Worm (Caenorhabditis elegans) whole organism, L3 larva: ENCODE data around the gene ZK632.11.

Source experiments
- aly-2 ChIP-seq: fragments of 150-350 bp; optimal IDR thresholded peaks from 2 replicates; lab custom pipeline; 2014; ENCODE audit warnings: missing biosample characterization, missing genetic modification characterization
- ceh-28 ChIP-seq: fragments of 150-350 bp; optimal IDR thresholded peaks from 2 replicates; lab custom pipeline; 2014; ENCODE audit warnings: missing biosample characterization, missing genetic modification reagents, missing genetic modification characterization
- elt-2 ChIP-seq: sonication (generic microtip); optimal IDR thresholded peaks from 2 replicates; lab custom pipeline; 2016; ENCODE audit warnings: missing genetic modification reagents, mild to moderate bottlenecking, missing genetic modification characterization, missing compliant biosample characterization
- lin-39 ChIP-seq: fragments of 150-350 bp; optimal IDR thresholded peaks from 2 replicates; lab custom pipeline; 2018; ENCODE audit warnings: missing biosample characterization, missing genetic modification reagents, missing genetic modification characterization
- nhr-25 ChIP-seq: sonication (generic microtip); optimal IDR thresholded peaks from 2 replicates; lab custom pipeline; 2017; ENCODE audit warnings: missing biosample characterization, missing genetic modification characterization
- nhr-28 ChIP-seq: fragments of 150-350 bp; optimal IDR thresholded peaks from 2 replicates; lab custom pipeline; 2014; ENCODE audit warnings: missing biosample characterization, missing genetic modification characterization
- nhr-76 ChIP-seq: fragments of 150-350 bp; sonication (generic microtip); optimal IDR thresholded peaks from 5 replicates; lab custom pipeline; 2014; ENCODE audit warnings: missing biosample characterization, missing genetic modification characterization
- nhr-77 ChIP-seq: fragments of 150-350 bp; optimal IDR thresholded peaks from 2 replicates; lab custom pipeline; 2014; ENCODE audit warnings: missing biosample characterization, missing genetic modification characterization
- pha-4 ChIP-seq: fragments of 150-350 bp; optimal IDR thresholded peaks from 2 replicates; lab custom pipeline; 2014; ENCODE audit warnings: missing biosample characterization, missing genetic modification reagents, missing genetic modification characterization
- unc-39 ChIP-seq: sonication (generic microtip); optimal IDR thresholded peaks from 4 replicates; lab custom pipeline; 2017; ENCODE audit warnings: missing biosample characterization, missing genetic modification characterization
- ztf-11 ChIP-seq: fragments of 150-350 bp; optimal IDR thresholded peaks from 2 replicates; lab custom pipeline; 2014; ENCODE audit warnings: missing biosample characterization, missing genetic modification characterization

- TF ChIP-seq nhr-77 (no peak), pha-4 (tag; lab: Kevin White, UChicago) (no peak), ztf-11 (tag; lab: Kevin White, UChicago) (no peak), ceh-28 (tag; lab: Kevin White, UChicago) (peak; percentile 5), aly-2 (tag; lab: Kevin White, UChicago) (no peak), nhr-25 (no peak), elt-2 (no peak), nhr-28 (no peak), nhr-76 (no peak), lin-39 (tag; lab: Kevin White, UChicago) (no peak), unc-39 (tag; lab: Kevin White, UChicago) (no peak)
Measured at ce11 chrIII:9817894-9818293, 9.8 kb upstream of the ZK632.11 start.
